Fruit fly (Drosophila melanogaster) whole organism, adult: ENCODE results near the gene CG1703.

Experiments
- CG11617 ChIP-seq: fragments of 200-800 bp; sonication (Bioruptor generic); optimal IDR thresholded peaks from 2 replicates; lab custom pipeline; 2017; ENCODE audit warnings: mild to moderate bottlenecking, missing biosample characterization, missing genetic modification reagents, missing genetic modification characterization
- CG12768 ChIP-seq: fragments of 200-800 bp; sonication (Bioruptor generic); optimal IDR thresholded peaks from 2 replicates; lab custom pipeline; 2017; ENCODE audit warnings: missing biosample characterization, missing genetic modification characterization, mild to moderate bottlenecking, moderate library complexity, missing genetic modification reagents
- CG14711 ChIP-seq: fragments of 200-800 bp; sonication (Bioruptor generic); optimal IDR thresholded peaks from 2 replicates; lab custom pipeline; 2018; ENCODE audit warnings: missing biosample characterization, mild to moderate bottlenecking, missing genetic modification characterization, moderate library complexity
- CG1620 ChIP-seq: fragments of 200-800 bp; sonication (Bioruptor generic); optimal IDR thresholded peaks from 2 replicates; lab custom pipeline; 2016; ENCODE audit warnings: missing biosample characterization, missing genetic modification characterization
- CG33017 ChIP-seq: fragments of 200-800 bp; sonication (Bioruptor generic); optimal IDR thresholded peaks from 2 replicates; lab custom pipeline; 2018; ENCODE audit warnings: missing biosample characterization, mild to moderate bottlenecking, missing genetic modification characterization, moderate library complexity
- CG5204 ChIP-seq: fragments of 200-800 bp; sonication (Bioruptor generic); optimal IDR thresholded peaks from 2 replicates; lab custom pipeline; 2016; ENCODE audit warnings: missing biosample characterization, missing genetic modification characterization
- CG7045 ChIP-seq: fragments of 200-800 bp; sonication (Bioruptor generic); optimal IDR thresholded peaks from 2 replicates; lab custom pipeline; 2017; ENCODE audit warnings: missing biosample characterization, mild to moderate bottlenecking, missing genetic modification characterization
- CG7101 ChIP-seq: fragments of 200-800 bp; sonication (Bioruptor generic); optimal IDR thresholded peaks from 2 replicates; lab custom pipeline; 2018; ENCODE audit warnings: missing biosample characterization, mild to moderate bottlenecking, missing genetic modification characterization, moderate library complexity
- Clk ChIP-seq: fragments of 200-800 bp; sonication (Bioruptor generic); optimal IDR thresholded peaks from 2 replicates; lab custom pipeline; 2017; ENCODE audit warnings: missing biosample characterization, missing genetic modification characterization
- Crg-1 ChIP-seq: fragments of 200-800 bp; sonication (Bioruptor generic); optimal IDR thresholded peaks from 2 replicates; lab custom pipeline; 2016; ENCODE audit warnings: missing biosample characterization, missing genetic modification characterization
- Hr96 ChIP-seq: fragments of 200-800 bp; sonication (Bioruptor generic); optimal IDR thresholded peaks from 2 replicates; lab custom pipeline; 2016; ENCODE audit warnings: missing biosample characterization, missing genetic modification characterization
- Mnt ChIP-seq: fragments of 200-800 bp; sonication (Bioruptor generic); optimal IDR thresholded peaks from 2 replicates; lab custom pipeline; 2016; ENCODE audit warnings: missing biosample characterization, mild to moderate bottlenecking, missing genetic modification characterization
- bab1 ChIP-seq: fragments of 200-800 bp; sonication (Bioruptor generic); optimal IDR thresholded peaks from 3 replicates; lab custom pipeline; 2019; ENCODE audit warnings: missing biosample characterization, mild to moderate bottlenecking, missing genetic modification characterization, moderate library complexity
- cic ChIP-seq: fragments of 200-800 bp; sonication (Bioruptor generic); optimal IDR thresholded peaks from 2 replicates; lab custom pipeline; 2017; ENCODE audit warnings: missing biosample characterization, mild to moderate bottlenecking, missing genetic modification characterization, moderate library complexity
- cnc ChIP-seq, 2 experiments: fragments of >200 bp; optimal IDR thresholded peaks; 2 replicates each; lab custom pipeline; 2017
- kay ChIP-seq: fragments of 200-800 bp; sonication (Bioruptor generic); peaks from one replicate; lab custom pipeline; 2016; ENCODE audit warnings: missing biosample characterization, missing genetic modification characterization, borderline replicate concordance
- ovo ChIP-seq: fragments of 200-800 bp; sonication (Bioruptor generic); optimal IDR thresholded peaks from 2 replicates; lab custom pipeline; 2016; ENCODE audit warnings: missing biosample characterization, missing genetic modification characterization
- pad ChIP-seq: fragments of 200-800 bp; sonication (Bioruptor generic); optimal IDR thresholded peaks from 3 replicates; lab custom pipeline; 2017; ENCODE audit warnings: missing biosample characterization, missing genetic modification characterization, mild to moderate bottlenecking, moderate library complexity, missing genetic modification reagents
- tj ChIP-seq: fragments of 200-800 bp; sonication (Bioruptor generic); optimal IDR thresholded peaks from 3 replicates; lab custom pipeline; 2017; ENCODE audit warnings: missing biosample characterization, mild to moderate bottlenecking, missing genetic modification characterization, moderate library complexity
- toe ChIP-seq: fragments of 200-800 bp; sonication (Bioruptor generic); optimal IDR thresholded peaks from 2 replicates; lab custom pipeline; 2016; ENCODE audit warnings: missing biosample characterization, missing genetic modification characterization

Gene CG1703

dm6 chrX:11621866-11622648, 10.3 kb downstream of the CG1703 start, which contains the start of gene Ptp10D:
Gene Ptp10D, plus strand, starts transcription at chrX:11622015.
- no peak for TF ChIP-seq CG5204 (GFP tag; lab: Kevin White, UChicago)
- TF ChIP-seq CG12768 (GFP tag; lab: Kevin White, UChicago): peak; percentile 53
- peak; percentile 21 for TF ChIP-seq Crg-1 (GFP tag; lab: Kevin White, UChicago)
- TF ChIP-seq kay (GFP tag; lab: Kevin White, UChicago): no peak
- peak; percentile 61 for TF ChIP-seq bab1
- TF ChIP-seq CG7045 (GFP tag; lab: Kevin White, UChicago): no peak
- TF ChIP-seq CG14711: no peak
- peak; percentile 29 for TF ChIP-seq cic
- TF ChIP-seq CG33017 (tag; lab: Kevin White, UChicago): no peak
- TF ChIP-seq Mnt (GFP tag; lab: Kevin White, UChicago): peak; percentile 71
- no peak for TF ChIP-seq pad (GFP tag; lab: Kevin White, UChicago)
- TF ChIP-seq Clk (GFP tag; lab: Kevin White, UChicago): no peak
- TF ChIP-seq toe (GFP tag; lab: Kevin White, UChicago): no peak
- TF ChIP-seq CG11617 (GFP tag; lab: Kevin White, UChicago): peak; percentile 10
- peak; percentile 40 for TF ChIP-seq ovo (GFP tag; lab: Kevin White, UChicago)
- peak; percentile 41 for TF ChIP-seq CG7101
- TF ChIP-seq cnc (optimal IDR thresholded peaks at IDR 0.05; lab: Kevin White, UChicago): no peak
- no peak for TF ChIP-seq CG1620 (GFP tag; lab: Kevin White, UChicago)
- no peak for TF ChIP-seq Hr96 (GFP tag; lab: Kevin White, UChicago)
- TF ChIP-seq tj (GFP tag; lab: Kevin White, UChicago): peak; percentile 78

dm6 chrX:11622649-11623425, 11.1 kb downstream of the CG1703 start:
- no peak for TF ChIP-seq ovo (GFP tag; lab: Kevin White, UChicago)
- peak; percentile 78 for TF ChIP-seq pad (GFP tag; lab: Kevin White, UChicago)
- no peak for TF ChIP-seq cnc (optimal IDR thresholded peaks at IDR 0.05; lab: Kevin White, UChicago)
- TF ChIP-seq CG7045 (GFP tag; lab: Kevin White, UChicago): peak; percentile 31
- TF ChIP-seq bab1: peak; percentile 94
- TF ChIP-seq kay (GFP tag; lab: Kevin White, UChicago): peak; percentile 66
- TF ChIP-seq cic: no peak
- TF ChIP-seq CG7101: peak; percentile 79
- TF ChIP-seq CG14711: peak; percentile 87
- TF ChIP-seq Hr96 (GFP tag; lab: Kevin White, UChicago): no peak
- TF ChIP-seq CG1620 (GFP tag; lab: Kevin White, UChicago): peak; percentile 75
- TF ChIP-seq toe (GFP tag; lab: Kevin White, UChicago): no peak
- peak; percentile 44 for TF ChIP-seq CG11617 (GFP tag; lab: Kevin White, UChicago)
- no peak for TF ChIP-seq CG12768 (GFP tag; lab: Kevin White, UChicago)
- TF ChIP-seq tj (GFP tag; lab: Kevin White, UChicago): peak; percentile 97
- peak; percentile 37 for TF ChIP-seq CG5204 (GFP tag; lab: Kevin White, UChicago)
- TF ChIP-seq Crg-1 (GFP tag; lab: Kevin White, UChicago): peak; percentile 67
- TF ChIP-seq Clk (GFP tag; lab: Kevin White, UChicago): no peak
- TF ChIP-seq CG33017 (tag; lab: Kevin White, UChicago): peak; percentile 52
- peak; percentile 50 for TF ChIP-seq Mnt (GFP tag; lab: Kevin White, UChicago)

dm6 chrX:11628986-11629571, 17.4 kb downstream of the CG1703 start:
- peak; percentile 12 for TF ChIP-seq kay (GFP tag; lab: Kevin White, UChicago)
- TF ChIP-seq CG14711: no peak

- TF ChIP-seq Mnt (GFP tag; lab: Kevin White, UChicago): no peak
- no peak for TF ChIP-seq CG1620 (GFP tag; lab: Kevin White, UChicago)
- TF ChIP-seq ovo (GFP tag; lab: Kevin White, UChicago): no peak
- TF ChIP-seq bab1: no peak
- TF ChIP-seq cic: no peak
- TF ChIP-seq CG12768 (GFP tag; lab: Kevin White, UChicago): no peak
Observed at dm6 chrX:11631704-11632103, 20.0 kb downstream of the CG1703 start.

- TF ChIP-seq CG14711: no peak
- TF ChIP-seq Crg-1 (GFP tag; lab: Kevin White, UChicago): no peak
- TF ChIP-seq toe (GFP tag; lab: Kevin White, UChicago): no peak
- no peak for TF ChIP-seq tj (GFP tag; lab: Kevin White, UChicago)
- no peak for TF ChIP-seq CG11617 (GFP tag; lab: Kevin White, UChicago)
- no peak for TF ChIP-seq cnc (optimal IDR thresholded peaks at IDR 0.05; lab: Kevin White, UChicago)
- TF ChIP-seq Clk (GFP tag; lab: Kevin White, UChicago): no peak
- TF ChIP-seq CG12768 (GFP tag; lab: Kevin White, UChicago): no peak
- TF ChIP-seq cic: no peak
- TF ChIP-seq pad (GFP tag; lab: Kevin White, UChicago): no peak
- no peak for TF ChIP-seq CG7101
- no peak for TF ChIP-seq ovo (GFP tag; lab: Kevin White, UChicago)
- TF ChIP-seq bab1: no peak
- no peak for TF ChIP-seq kay (GFP tag; lab: Kevin White, UChicago)
- no peak for TF ChIP-seq CG1620 (GFP tag; lab: Kevin White, UChicago)
- TF ChIP-seq CG7045 (GFP tag; lab: Kevin White, UChicago): no peak
- TF ChIP-seq CG5204 (GFP tag; lab: Kevin White, UChicago): no peak
- no peak for TF ChIP-seq Mnt (GFP tag; lab: Kevin White, UChicago)
- no peak for TF ChIP-seq Hr96 (GFP tag; lab: Kevin White, UChicago)
- no peak for TF ChIP-seq CG33017 (tag; lab: Kevin White, UChicago)
Observed at dm6 chrX:11640477-11640876, 28.8 kb downstream of the CG1703 start.
